Fruit fly (Drosophila melanogaster) Kc167 (cell line): ENCODE data around the gene Jon99Fii.

Experiments
- Myc ChIP-seq: fragments of >200 bp; optimal IDR thresholded peaks from 2 replicates; lab custom pipeline; 2017; ENCODE audit warnings: missing external identifiers
- Sin3A ChIP-seq: fragments of >200 bp; optimal IDR thresholded peaks from 2 replicates; lab custom pipeline; 2018; ENCODE audit warnings: missing external identifiers
- h ChIP-seq: fragments of >200 bp; optimal IDR thresholded peaks from 3 replicates; lab custom pipeline; 2018; ENCODE audit warnings: missing external identifiers
- insv ChIP-seq: fragments of >200 bp; optimal IDR thresholded peaks from 3 replicates; lab custom pipeline; 2018; ENCODE audit warnings: missing external identifiers
- psq ChIP-seq: fragments of >200 bp; optimal IDR thresholded peaks from 2 replicates; lab custom pipeline; 2017; ENCODE audit warnings: missing external identifiers
- ttk ChIP-seq: sonication (Bioruptor generic); optimal IDR thresholded peaks from 2 replicates; lab custom pipeline; 2017; ENCODE audit warnings: missing external identifiers

dm6 chr3R:30453236-30453635 is 34.5 kb downstream of the Jon99Fii start:
- TF ChIP-seq Sin3A (no peak), psq (lab: Kevin White, UChicago) (no peak), h (no peak), Myc (no peak), insv (lab: Kevin White, UChicago) (no peak), ttk (lab: Kevin White, UChicago) (no peak)
